Worm (Caenorhabditis elegans) whole organism, late embryonic: ENCODE data around the gene C30A5.16.

Experiments used
- C08G9.2 ChIP-seq: sonication (generic microtip); optimal IDR thresholded peaks from 2 replicates; lab custom pipeline; 2016; ENCODE audit warnings: mild to moderate bottlenecking, missing genetic modification characterization, moderate library complexity, missing compliant biosample characterization
- C38D4.7 ChIP-seq: fragments of 200-800 bp; sonication (Bioruptor generic); optimal IDR thresholded peaks from 2 replicates; lab custom pipeline; 2018; ENCODE audit warnings: mild to moderate bottlenecking, missing genetic modification characterization, moderate library complexity, missing compliant biosample characterization
- K09A11.1 ChIP-seq: sonication (generic microtip); optimal IDR thresholded peaks from 2 replicates; lab custom pipeline; 2017; ENCODE audit warnings: antibody characterized with exemption, mild to moderate bottlenecking, missing genetic modification characterization, missing compliant biosample characterization; ENCODE audit not compliant: insufficient read depth
- T23F11.4 ChIP-seq: fragments of 200-800 bp; sonication (Bioruptor generic); optimal IDR thresholded peaks from 2 replicates; lab custom pipeline; 2018; ENCODE audit warnings: mild to moderate bottlenecking, missing genetic modification characterization, missing compliant biosample characterization
- Y22D7AL.16 ChIP-seq: sonication (generic microtip); optimal IDR thresholded peaks from 2 replicates; lab custom pipeline; 2016; ENCODE audit warnings: missing genetic modification characterization, missing compliant biosample characterization
- ama-1 ChIP-seq: fragments of 150-350 bp; optimal IDR thresholded peaks from 2 replicates; lab custom pipeline; 2014
- ceh-14 ChIP-seq: sonication (generic microtip); optimal IDR thresholded peaks from 2 replicates; lab custom pipeline; 2016; ENCODE audit warnings: missing genotype, missing genetic modification characterization, missing compliant biosample characterization
- ceh-18 ChIP-seq: sonication (generic microtip); optimal IDR thresholded peaks from 2 replicates; lab custom pipeline; 2016; ENCODE audit warnings: missing genetic modification characterization, missing compliant biosample characterization
- ceh-2 ChIP-seq: sonication (generic microtip); optimal IDR thresholded peaks from 2 replicates; lab custom pipeline; 2016; ENCODE audit warnings: missing genotype, missing genetic modification characterization, missing compliant biosample characterization
- ceh-22 ChIP-seq: sonication (generic microtip); optimal IDR thresholded peaks from 2 replicates; lab custom pipeline; 2017; ENCODE audit warnings: missing biosample characterization, missing genetic modification characterization
- ceh-24 ChIP-seq: sonication (generic microtip); optimal IDR thresholded peaks from 2 replicates; lab custom pipeline; 2016; ENCODE audit warnings: mild to moderate bottlenecking, missing genetic modification characterization, missing compliant biosample characterization
- ceh-30 ChIP-seq: fragments of 150-350 bp; optimal IDR thresholded peaks from 2 replicates; lab custom pipeline; 2014; ENCODE audit warnings: missing biosample characterization, missing genetic modification characterization
- ceh-45 ChIP-seq: fragments of 200-800 bp; sonication (Bioruptor generic); IDR thresholded peaks from 2 replicates; pipeline ENCODE4 v1.3.6; 2022; ENCODE audit warnings: missing genetic modification reagents, missing genetic modification characterization, missing compliant biosample characterization
- ceh-9 ChIP-seq: sonication (generic microtip); optimal IDR thresholded peaks from 2 replicates; lab custom pipeline; 2016; ENCODE audit warnings: mild to moderate bottlenecking, missing genetic modification characterization, inconsistent platforms, missing compliant biosample characterization
- che-1 ChIP-seq: sonication (generic microtip); optimal IDR thresholded peaks from 2 replicates; lab custom pipeline; 2016; ENCODE audit warnings: mild to moderate bottlenecking, missing genetic modification characterization, missing compliant biosample characterization
- elt-2 ChIP-seq: sonication (generic microtip); optimal IDR thresholded peaks from 2 replicates; lab custom pipeline; 2016; ENCODE audit warnings: missing genetic modification reagents, missing genetic modification characterization, missing compliant biosample characterization
- elt-4 ChIP-seq: sonication (generic microtip); optimal IDR thresholded peaks from 2 replicates; lab custom pipeline; 2016; ENCODE audit warnings: missing genetic modification characterization, missing compliant biosample characterization
- eyg-1 ChIP-seq: sonication (generic microtip); optimal IDR thresholded peaks from 2 replicates; lab custom pipeline; 2016; ENCODE audit warnings: missing genotype, missing genetic modification characterization, missing compliant biosample characterization
- hlh-30 ChIP-seq: sonication (generic microtip); optimal IDR thresholded peaks from 2 replicates; lab custom pipeline; 2017; ENCODE audit warnings: antibody characterized with exemption, missing genetic modification characterization, missing compliant biosample characterization; ENCODE audit not compliant: insufficient read depth
- hlh-6 ChIP-seq: sonication (generic microtip); optimal IDR thresholded peaks from 2 replicates; lab custom pipeline; 2016; ENCODE audit warnings: missing genotype, missing genetic modification characterization, missing compliant biosample characterization
- hlh-8 ChIP-seq: sonication (generic microtip); optimal IDR thresholded peaks from 2 replicates; lab custom pipeline; 2016; ENCODE audit warnings: missing genotype, missing genetic modification characterization, missing compliant biosample characterization
- lin-11 ChIP-seq: fragments of 200-800 bp; sonication (Bioruptor generic); optimal IDR thresholded peaks from 2 replicates; lab custom pipeline; 2018; ENCODE audit warnings: mild to moderate bottlenecking, missing genetic modification characterization, missing compliant biosample characterization
- nfya-1 ChIP-seq: sonication (generic microtip); optimal IDR thresholded peaks from 2 replicates; lab custom pipeline; 2017; ENCODE audit warnings: missing genetic modification characterization, mild to moderate bottlenecking, missing compliant biosample characterization, antibody characterized with exemption, moderate library complexity
- nhr-11 ChIP-seq: fragments of 150-350 bp; optimal IDR thresholded peaks from 2 replicates; lab custom pipeline; 2014; ENCODE audit warnings: missing biosample characterization, missing genetic modification characterization
- nhr-232 ChIP-seq: sonication (generic microtip); optimal IDR thresholded peaks from 2 replicates; lab custom pipeline; 2016; ENCODE audit warnings: missing genetic modification characterization, missing compliant biosample characterization
- pag-3 ChIP-seq: sonication (generic microtip); optimal IDR thresholded peaks from 2 replicates; lab custom pipeline; 2016; ENCODE audit warnings: missing compliant biosample characterization, missing genetic modification characterization, borderline replicate concordance
- pat-9 ChIP-seq: fragments of 200-800 bp; sonication (Bioruptor generic); optimal IDR thresholded peaks from 2 replicates; lab custom pipeline; 2018; ENCODE audit warnings: mild to moderate bottlenecking, missing genetic modification characterization, moderate library complexity, missing compliant biosample characterization
- pha-2 ChIP-seq: sonication (generic microtip); optimal IDR thresholded peaks from 2 replicates; lab custom pipeline; 2017; ENCODE audit warnings: mild to moderate bottlenecking, missing genetic modification characterization, missing compliant biosample characterization
- pha-4 ChIP-seq: fragments of 150-350 bp; optimal IDR thresholded peaks from 2 replicates; lab custom pipeline; 2018; ENCODE audit warnings: missing biosample characterization, missing genetic modification reagents, missing genetic modification characterization
- pqm-1 ChIP-seq: sonication (generic microtip); optimal IDR thresholded peaks from 2 replicates; lab custom pipeline; 2016; ENCODE audit warnings: missing genetic modification characterization, missing compliant biosample characterization
- pros-1 ChIP-seq: fragments of 150-350 bp; optimal IDR thresholded peaks from 2 replicates; lab custom pipeline; 2014; ENCODE audit warnings: missing biosample characterization, missing genetic modification reagents, missing genetic modification characterization
- sdc-2 ChIP-seq: sonication (generic microtip); optimal IDR thresholded peaks from 2 replicates; lab custom pipeline; 2016; ENCODE audit warnings: missing genotype, missing genetic modification characterization, missing compliant biosample characterization
- sox-2 ChIP-seq: fragments of 200-800 bp; sonication (Bioruptor generic); IDR thresholded peaks from 2 replicates; pipeline ENCODE4 v1.3.6; 2022; ENCODE audit warnings: missing genetic modification reagents, missing genetic modification characterization, missing compliant biosample characterization
- syd-9 ChIP-seq: sonication (generic microtip); optimal IDR thresholded peaks from 2 replicates; lab custom pipeline; 2016; ENCODE audit warnings: mild to moderate bottlenecking, missing genetic modification characterization, moderate library complexity, missing compliant biosample characterization
- tbx-2 ChIP-seq: sonication (generic microtip); optimal IDR thresholded peaks from 2 replicates; lab custom pipeline; 2016; ENCODE audit warnings: missing genetic modification characterization, missing compliant biosample characterization
- tbx-7 ChIP-seq: sonication (generic microtip); optimal IDR thresholded peaks from 2 replicates; lab custom pipeline; 2016; ENCODE audit warnings: missing genotype, missing genetic modification characterization, missing compliant biosample characterization
- ttx-3 ChIP-seq: sonication (generic microtip); optimal IDR thresholded peaks from 2 replicates; lab custom pipeline; 2016; ENCODE audit warnings: missing genetic modification reagents, missing genetic modification characterization, missing compliant biosample characterization
- unc-42 ChIP-seq: sonication (generic microtip); optimal IDR thresholded peaks from 2 replicates; lab custom pipeline; 2016; ENCODE audit warnings: missing genotype, missing genetic modification characterization, missing compliant biosample characterization
- ztf-16 ChIP-seq: sonication (generic microtip); optimal IDR thresholded peaks from 2 replicates; lab custom pipeline; 2017; ENCODE audit warnings: missing genetic modification characterization, missing compliant biosample characterization

The C30A5.16 gene

ce11 chrIII:8235358-8235757, 17.3 kb downstream of the C30A5.16 start, which contains the start of gene C02F5.14:
C02F5.14 (minus strand) TSS chrIII:8235514.
- TF ChIP-seq pha-4 (tag; lab: Kevin White, UChicago) (no peak), ceh-22 (no peak), ceh-24 (tag; lab: Kevin White, UChicago) (no peak), tbx-2 (tag; lab: Kevin White, UChicago) (no peak), K09A11.1 (tag; lab: Kevin White, UChicago) (no peak), pat-9 (tag; lab: Kevin White, UChicago) (no peak)
- TF ChIP-seq, all 69 proteins: peak for 0

- TF ChIP-seq eyg-1 (tag; lab: Kevin White, UChicago) (no peak), ceh-18 (tag; lab: Kevin White, UChicago) (no peak), sox-2 (no peak), ceh-9 (tag; lab: Kevin White, UChicago) (no peak)
These were observed 17.9 kb downstream of the C30A5.16 start, which contains the start of gene C02F5.5 for ce11 chrIII:8235880-8236279. C02F5.5 (plus strand) TSS chrIII:8236180.

- peak; percentile 71 for TF ChIP-seq elt-2 (tag; lab: Kevin White, UChicago)
- TF ChIP-seq elt-4 (tag; lab: Kevin White, UChicago), result no peak
These were observed 19.8 kb downstream of the C30A5.16 start, which contains the start of gene tsp-2 for ce11 chrIII:8237827-8238226. tsp-2 (minus strand) TSS chrIII:8237935.

ce11 chrIII:8239325-8239724, 21.3 kb downstream of the C30A5.16 start, which contains the start of gene tsp-1:
tsp-1 (minus strand) TSS chrIII:8239423.
- TF ChIP-seq elt-2 (tag; lab: Kevin White, UChicago), result peak; percentile 24
- no peak for TF ChIP-seq pag-3
- no peak for TF ChIP-seq ceh-24 (tag; lab: Kevin White, UChicago)
- TF ChIP-seq syd-9 (tag; lab: Kevin White, UChicago), result no peak
- no peak for TF ChIP-seq C08G9.2
- no peak for TF ChIP-seq nhr-11
- no peak for TF ChIP-seq pqm-1 (tag; lab: Kevin White, UChicago)
- TF ChIP-seq lin-11 (tag; lab: Kevin White, UChicago), result no peak
- TF ChIP-seq, all 69 proteins: peak for 1

- TF ChIP-seq elt-2 (tag; lab: Kevin White, UChicago), result peak; percentile 24
- no peak for TF ChIP-seq tbx-2 (tag; lab: Kevin White, UChicago)
- no peak for TF ChIP-seq nhr-232 (tag; lab: Kevin White, UChicago)
- TF ChIP-seq nfya-1 (tag; lab: Kevin White, UChicago), result no peak
- no peak for TF ChIP-seq ceh-2 (tag; lab: Kevin White, UChicago)
These were observed 22.2 kb downstream of the C30A5.16 start for ce11 chrIII:8240247-8240646.

ce11 chrIII:8240948-8241347, 22.9 kb downstream of the C30A5.16 start:
- no peak for TF ChIP-seq unc-42 (tag; lab: Kevin White, UChicago)
- no peak for TF ChIP-seq hlh-6 (tag; lab: Kevin White, UChicago)
- no peak for TF ChIP-seq ceh-14
- TF ChIP-seq ceh-2 (tag; lab: Kevin White, UChicago), result no peak
- TF ChIP-seq eyg-1 (tag; lab: Kevin White, UChicago), result no peak
- no peak for TF ChIP-seq tbx-7 (tag; lab: Kevin White, UChicago)
- no peak for TF ChIP-seq sdc-2 (tag; lab: Kevin White, UChicago)
- TF ChIP-seq syd-9 (tag; lab: Kevin White, UChicago), result no peak
- TF ChIP-seq T23F11.4 (GFP tag; lab: Kevin White, UChicago), result no peak
- TF ChIP-seq, all 69 proteins: peak for 0

ce11 chrIII:8242809-8243208, 24.8 kb downstream of the C30A5.16 start, which contains the start of gene C02F5.12:
C02F5.12 (minus strand) TSS chrIII:8243029.
- no peak for TF ChIP-seq elt-2 (tag; lab: Kevin White, UChicago)
- TF ChIP-seq pha-2 (tag; lab: Kevin White, UChicago), result no peak
- TF ChIP-seq hlh-8 (tag; lab: Kevin White, UChicago), result no peak
- TF ChIP-seq ceh-30, result peak; percentile 100
- no peak for TF ChIP-seq pros-1 (tag; lab: Kevin White, UChicago)
- no peak for TF ChIP-seq pat-9 (tag; lab: Kevin White, UChicago)
- no peak for TF ChIP-seq ttx-3
- no peak for TF ChIP-seq Y22D7AL.16
- TF ChIP-seq C38D4.7, result no peak
- TF ChIP-seq elt-4 (tag; lab: Kevin White, UChicago), result no peak
- TF ChIP-seq hlh-30 (tag; lab: Kevin White, UChicago), result peak; percentile 31
- TF ChIP-seq nhr-232 (tag; lab: Kevin White, UChicago), result peak; percentile 7
- no peak for TF ChIP-seq che-1 (tag; lab: Kevin White, UChicago)
- TF ChIP-seq ztf-16 (tag; lab: Kevin White, UChicago), result no peak
- no peak for TF ChIP-seq C08G9.2
- no peak for TF ChIP-seq nhr-11
- TF ChIP-seq ama-1 (lab: Kevin White, UChicago), result no peak
- TF ChIP-seq syd-9 (tag; lab: Kevin White, UChicago), result no peak
- no peak for TF ChIP-seq sdc-2 (tag; lab: Kevin White, UChicago)
- no peak for TF ChIP-seq ceh-45 (GFP tag; lab: Robert Waterston, UW)
